Fruit fly (Drosophila melanogaster): Measurements from ENCODE around the gene CG14969.

Gene CG14969

dm6 chr3L:3329763-3330162, 5.0 kb downstream of the CG14969 start, which contains the start of gene CG14961:
CG14961 (plus strand) TSS chr3L:3330063.
- no peak for TF ChIP-seq CG17801 (GFP tag; optimal IDR thresholded peaks at IDR 0.05; ENCODE audit: partially characterized antibody)

DNA sequence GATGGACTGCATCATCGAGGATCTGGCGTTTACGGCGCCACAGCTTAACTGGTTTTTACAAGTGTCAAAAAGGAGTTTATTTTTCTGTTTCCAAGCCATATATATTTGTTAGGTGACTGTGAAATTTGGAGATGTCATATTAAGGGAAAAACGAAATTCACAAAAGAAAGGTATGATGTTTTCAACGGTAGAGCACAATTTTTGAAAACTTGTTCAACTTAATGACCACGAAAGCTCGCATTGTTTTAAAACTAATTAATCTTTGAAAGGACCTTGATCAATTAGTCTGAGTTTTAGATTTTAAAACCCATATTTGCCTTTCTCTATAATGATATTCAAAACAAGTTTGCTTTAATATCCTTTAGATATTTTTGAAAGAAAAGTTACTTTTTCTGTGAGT, 6.0 kb downstream of the CG14969 start, which contains the start of gene Strip:
Strip (minus strand) TSS at position 101 of the 400 bp plus-strand sequence.
- no peak for TF ChIP-seq CG17801 (GFP tag; optimal IDR thresholded peaks at IDR 0.05; ENCODE audit: partially characterized antibody)

DNA sequence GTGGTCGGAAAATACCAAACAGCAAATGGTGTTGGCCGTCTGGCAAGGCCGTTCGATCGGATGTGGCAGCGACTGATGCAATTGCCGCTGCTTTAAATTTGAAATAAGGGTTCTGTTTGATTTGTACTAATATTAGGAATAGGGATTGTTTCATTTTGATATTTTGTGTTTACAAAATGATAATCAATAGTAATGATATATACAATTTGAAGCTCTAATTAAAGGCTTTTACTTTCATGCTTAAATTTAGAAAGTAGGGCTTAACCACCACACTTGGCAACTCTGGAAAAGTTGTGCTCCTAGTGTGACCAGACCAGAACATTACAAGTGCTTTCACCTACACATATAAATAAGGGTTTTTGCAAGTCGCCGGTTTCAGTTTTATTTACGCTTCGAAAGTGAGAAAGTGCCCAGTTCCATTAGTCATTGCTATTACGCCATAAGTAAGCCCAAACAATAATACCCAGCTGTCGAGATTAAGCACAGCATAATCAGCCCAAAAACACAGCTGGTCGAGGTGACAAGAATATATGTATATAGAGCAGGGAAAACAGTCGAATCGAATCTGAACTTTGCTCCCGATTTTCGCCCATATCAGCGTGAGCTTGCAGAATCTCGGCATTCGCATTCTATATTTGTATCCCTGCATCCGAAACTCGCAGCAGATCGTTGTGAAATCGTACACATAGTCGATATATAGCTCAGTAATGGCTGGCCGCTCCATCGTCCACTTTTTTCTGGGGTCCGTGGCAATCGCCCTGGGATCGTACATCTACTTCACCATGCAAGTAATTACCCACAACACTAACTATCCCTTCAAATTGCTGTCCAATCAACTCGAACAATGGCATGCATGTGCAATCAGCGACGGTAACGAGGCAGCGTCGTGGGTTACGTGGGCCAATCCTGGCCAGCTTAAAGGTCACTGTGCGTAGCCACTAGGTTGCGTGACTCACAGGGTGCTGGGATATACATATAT, 8.6 kb downstream of the CG14969 start, which contains the start of gene Gtpx:
Gtpx (plus strand) TSS at position 341 of the 979 bp plus-strand sequence.
- peak; percentile 24 for TF ChIP-seq CG17801 (GFP tag; optimal IDR thresholded peaks at IDR 0.05; ENCODE audit: partially characterized antibody)

- no peak for TF ChIP-seq CG17801 (GFP tag; optimal IDR thresholded peaks at IDR 0.05; ENCODE audit: partially characterized antibody)
Observed at dm6 chr3L:3325597-3325924, 9.2 kb downstream of the CG14969 start.

- TF ChIP-seq CG17801 (GFP tag; optimal IDR thresholded peaks at IDR 0.05; ENCODE audit: partially characterized antibody) = no peak
Observed at dm6 chr3L:3319992-3320732, 14.6 kb downstream of the CG14969 start.

DNA sequence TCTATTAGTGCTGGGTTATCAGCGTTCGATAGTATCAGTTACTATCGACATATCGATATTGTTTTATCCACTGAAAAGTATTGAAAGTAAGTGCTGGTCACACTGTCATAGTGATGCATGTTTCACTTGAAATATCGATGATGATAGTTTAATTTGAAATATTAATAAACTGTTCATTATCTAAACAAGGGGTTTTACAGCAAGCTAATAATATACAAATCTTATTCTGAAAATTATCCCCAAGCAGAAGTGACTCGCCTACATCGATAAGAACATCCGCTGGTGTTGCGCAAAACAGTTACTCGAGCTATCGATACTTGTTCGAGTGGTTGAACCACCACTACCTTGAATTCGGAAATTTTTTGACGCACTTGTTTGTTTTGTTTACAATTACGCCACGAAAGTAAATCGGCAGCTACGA, 15.5 kb downstream of the CG14969 start, which contains the start of the genes PIG-C, CG12016 and Dpm2:
PIG-C (minus strand) TSS at position 10 of the 421 bp plus-strand sequence.
CG12016 (plus strand) TSS at position 333 of the 421 bp plus-strand sequence.
Dpm2 (plus strand) TSS at position 333 of the 421 bp plus-strand sequence.
- TF ChIP-seq CG17801 (GFP tag; optimal IDR thresholded peaks at IDR 0.05; ENCODE audit: partially characterized antibody) = peak; percentile 50

dm6 chr3L:3316441-3316840, 18.3 kb downstream of the CG14969 start, which contains the start of gene Drsl5:
Drsl5 (plus strand) TSS chr3L:3316781.
- TF ChIP-seq CG17801 (GFP tag; optimal IDR thresholded peaks at IDR 0.05; ENCODE audit: partially characterized antibody) = no peak

DNA sequence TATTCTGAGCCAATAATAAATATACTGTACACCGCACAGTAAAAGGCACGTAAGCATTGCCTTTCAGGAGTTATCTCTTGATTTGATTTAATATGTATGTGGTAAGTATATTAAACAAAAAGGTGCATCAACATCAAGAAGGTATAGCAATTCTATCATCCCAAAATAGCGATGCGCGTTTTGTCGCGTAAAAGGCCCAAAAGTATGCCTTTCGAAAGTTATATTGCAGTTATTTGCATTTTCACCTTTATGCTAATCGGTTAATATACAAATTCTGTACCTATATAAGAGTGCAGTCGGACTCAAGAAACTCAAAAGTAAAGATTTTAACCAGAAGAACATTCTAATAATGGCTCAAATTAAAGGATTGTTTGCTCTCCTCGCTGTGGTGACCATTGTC, 19.5 kb downstream of the CG14969 start, which contains the start of gene Drsl4:
Drsl4 (plus strand) TSS at position 333 of the 400 bp plus-strand sequence.
- no peak for TF ChIP-seq CG17801 (GFP tag; optimal IDR thresholded peaks at IDR 0.05; ENCODE audit: partially characterized antibody)

DNA sequence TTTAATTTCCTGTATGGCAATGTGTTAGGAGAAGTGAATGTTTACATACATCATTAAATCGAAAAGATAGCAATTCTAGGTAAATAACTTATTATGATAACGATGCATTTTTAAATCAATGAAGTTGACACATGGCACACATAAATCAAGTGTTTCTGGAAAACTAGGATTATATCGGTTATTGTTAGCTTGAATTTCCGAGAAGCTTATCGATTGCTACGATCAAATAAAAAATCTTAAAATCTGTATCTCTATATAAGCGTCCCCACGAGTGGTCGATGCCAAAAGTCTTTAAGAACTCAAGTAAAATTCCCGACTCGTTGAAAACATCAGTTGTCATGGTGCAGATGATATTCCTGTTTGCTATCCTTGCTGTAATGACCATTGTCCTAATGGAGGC, 20.1 kb downstream of the CG14969 start, which contains the start of gene Drsl3:
Drsl3 (plus strand) TSS at position 301 of the 400 bp plus-strand sequence.
- TF ChIP-seq CG17801 (GFP tag; optimal IDR thresholded peaks at IDR 0.05; ENCODE audit: partially characterized antibody) = no peak

DNA sequence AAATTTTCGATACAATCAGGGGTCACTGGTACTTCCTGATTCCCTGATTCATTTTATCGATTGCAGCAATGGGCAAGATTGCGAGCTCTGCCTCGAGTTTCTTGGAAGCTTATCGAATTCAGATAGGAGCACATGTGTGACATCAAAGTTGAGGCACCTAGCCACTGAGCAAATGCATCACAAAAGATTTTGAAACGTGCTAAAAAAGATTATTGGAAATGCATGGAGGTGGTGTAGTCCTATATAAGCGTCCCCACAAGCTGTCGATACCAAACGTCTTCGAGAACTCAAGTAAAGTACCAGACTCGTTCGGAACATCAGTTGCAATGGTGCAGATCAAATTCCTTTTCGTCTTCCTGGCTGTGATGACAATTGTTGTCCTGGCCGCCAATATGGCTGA, 20.7 kb downstream of the CG14969 start, which contains the start of gene Drsl2:
Drsl2 (plus strand) TSS at position 301 of the 400 bp plus-strand sequence.
- no peak for TF ChIP-seq CG17801 (GFP tag; optimal IDR thresholded peaks at IDR 0.05; ENCODE audit: partially characterized antibody)

DNA sequence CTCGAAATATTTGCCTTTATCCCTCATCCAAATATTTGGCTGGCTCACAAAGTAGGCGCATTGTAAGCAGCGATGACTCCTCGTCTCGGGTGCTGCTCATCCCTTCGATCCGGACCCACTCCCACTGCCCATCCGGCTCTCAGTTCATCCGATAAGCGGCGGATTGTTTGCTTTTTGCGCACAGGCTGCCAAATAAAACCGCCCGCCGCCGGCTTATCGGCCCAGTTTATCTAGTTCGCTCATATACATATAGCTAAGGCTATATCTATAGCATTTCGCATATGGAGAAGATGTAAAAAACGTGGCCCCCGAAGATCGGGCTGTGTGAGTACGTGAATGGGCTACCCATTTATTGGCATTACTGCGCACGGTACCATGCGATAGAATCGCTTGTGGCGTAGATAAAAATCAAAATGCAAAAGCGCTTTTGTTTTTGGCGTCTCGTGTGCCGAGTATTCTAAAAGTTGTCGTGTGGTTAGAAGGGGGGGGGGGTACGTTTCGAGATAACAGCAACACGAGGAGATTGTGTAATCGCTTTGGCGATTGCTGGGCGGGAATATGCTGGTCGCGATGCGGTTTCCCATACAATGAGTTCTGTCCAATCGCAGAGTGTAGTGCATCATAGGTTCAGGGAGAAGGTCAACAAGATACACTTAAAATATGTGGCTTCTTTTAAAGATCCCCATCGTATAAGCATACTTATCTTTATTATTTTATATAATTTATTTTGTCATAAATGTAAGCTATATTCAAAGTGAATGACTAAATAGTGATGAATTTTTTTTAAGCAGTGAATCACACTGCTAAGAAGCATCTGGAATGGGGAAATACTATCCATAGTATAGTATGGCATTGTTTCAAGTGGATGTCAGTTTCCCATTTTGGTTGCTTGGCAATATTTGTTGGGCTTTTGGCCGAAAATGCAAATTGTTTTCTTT, 25.8 kb downstream of the CG14969 start:
- no peak for TF ChIP-seq CG17801 (GFP tag; optimal IDR thresholded peaks at IDR 0.05; ENCODE audit: partially characterized antibody)

- no peak for TF ChIP-seq CG17801 (GFP tag; optimal IDR thresholded peaks at IDR 0.05; ENCODE audit: partially characterized antibody)
Observed at dm6 chr3L:3307593-3307992, 27.2 kb downstream of the CG14969 start.

dm6 chr3L:3306515-3306914, 28.3 kb downstream of the CG14969 start:
- no peak for TF ChIP-seq CG17801 (GFP tag; optimal IDR thresholded peaks at IDR 0.05; ENCODE audit: partially characterized antibody)

- TF ChIP-seq CG17801 (GFP tag; optimal IDR thresholded peaks at IDR 0.05; ENCODE audit: partially characterized antibody) = no peak
Observed at dm6 chr3L:3305430-3305829, 29.3 kb downstream of the CG14969 start.

Measured in ovary, adult (tissue).